Worm (Caenorhabditis elegans): ENCODE results near the gene srx-131.

Gene srx-131

ce11 chrV:13845136-13845535 is at the start of gene srx-131:
Gene srx-131, plus strand, starts transcription at chrV:13845436.
- TF ChIP-seq nhr-237 (tag; optimal IDR thresholded peaks at IDR 0.05) = no peak
- no peak for TF ChIP-seq sptf-1 (tag; optimal IDR thresholded peaks at IDR 0.05)
- no peak for TF ChIP-seq unc-120 (tag; optimal IDR thresholded peaks at IDR 0.05; ENCODE audit: poor library complexity, severe bottlenecking)
- no peak for TF ChIP-seq nhr-76 (tag; optimal IDR thresholded peaks at IDR 0.05)
- no peak for TF ChIP-seq snpc-4 (tag; optimal IDR thresholded peaks at IDR 0.05)
- no peak for TF ChIP-seq cnd-1 (tag; optimal IDR thresholded peaks at IDR 0.05)

ce11 chrV:13796246-13796776 is 48.9 kb upstream of the srx-131 start, which contains the start of gene twk-32:
Gene twk-32, plus strand, starts transcription at chrV:13796641.
- no peak for TF ChIP-seq ceh-83 (GFP tag; optimal IDR thresholded peaks at IDR 0.05)
- TF ChIP-seq ces-1 (GFP tag; optimal IDR thresholded peaks at IDR 0.05) = peak; percentile 18
- no peak for TF ChIP-seq nhr-2 (tag; optimal IDR thresholded peaks at IDR 0.05)
- TF ChIP-seq mep-1 (tag; optimal IDR thresholded peaks at IDR 0.05) = no peak
- TF ChIP-seq blmp-1 (tag; optimal IDR thresholded peaks at IDR 0.05) = no peak

- TF ChIP-seq ces-1 (GFP tag; optimal IDR thresholded peaks at IDR 0.05) (no peak), unc-62 (GFP tag; optimal IDR thresholded peaks at IDR 0.05) (no peak)
Measured at ce11 chrV:13799190-13799589, 46.0 kb upstream of the srx-131 start.

- TF ChIP-seq M03D4.4 (tag; optimal IDR thresholded peaks at IDR 0.05) (no peak), mls-2 (tag; optimal IDR thresholded peaks at IDR 0.05) (no peak), pha-4 (tag; optimal IDR thresholded peaks at IDR 0.05) (no peak), lsy-2 (tag; optimal IDR thresholded peaks at IDR 0.05) (no peak), nhr-76 (tag; optimal IDR thresholded peaks at IDR 0.05) (no peak), nhr-237 (tag; optimal IDR thresholded peaks at IDR 0.05) (no peak), unc-62 (GFP tag; optimal IDR thresholded peaks at IDR 0.05) (no peak), bed-3 (GFP tag; optimal IDR thresholded peaks at IDR 0.05) (no peak), nhr-12 (tag; optimal IDR thresholded peaks at IDR 0.05) (no peak), elt-3 (tag; optimal IDR thresholded peaks at IDR 0.05) (no peak), blmp-1 (tag; optimal IDR thresholded peaks at IDR 0.05) (no peak)
Measured at ce11 chrV:13803902-13804301, 41.3 kb upstream of the srx-131 start, which contains the start of gene swan-2. Gene swan-2, minus strand, starts transcription at chrV:13804281.

- no peak for TF ChIP-seq nhr-2 (tag; optimal IDR thresholded peaks at IDR 0.05)
- no peak for TF ChIP-seq snpc-4 (tag; optimal IDR thresholded peaks at IDR 0.05)
- no peak for TF ChIP-seq blmp-1 (tag; optimal IDR thresholded peaks at IDR 0.05)
- no peak for TF ChIP-seq cnd-1 (tag; optimal IDR thresholded peaks at IDR 0.05)
- TF ChIP-seq hlh-1 (tag; optimal IDR thresholded peaks at IDR 0.05) = peak; percentile 41
- peak; percentile 40 for TF ChIP-seq unc-120 (tag; optimal IDR thresholded peaks at IDR 0.05; ENCODE audit: poor library complexity, severe bottlenecking)
- no peak for TF ChIP-seq lsy-2 (tag; optimal IDR thresholded peaks at IDR 0.05)
Measured at ce11 chrV:13807232-13807631, 38.0 kb upstream of the srx-131 start, which contains the start of gene swan-1. Gene swan-1, minus strand, starts transcription at chrV:13807237.

ce11 chrV:13808462-13808867 is 36.8 kb upstream of the srx-131 start:
- TF ChIP-seq hlh-1 (tag; optimal IDR thresholded peaks at IDR 0.05) (peak; percentile 80), ztf-11 (tag; optimal IDR thresholded peaks at IDR 0.05) (no peak), lsy-2 (tag; optimal IDR thresholded peaks at IDR 0.05) (peak; percentile 16), sem-2 (GFP tag; optimal IDR thresholded peaks at IDR 0.05) (no peak), nhr-12 (tag; optimal IDR thresholded peaks at IDR 0.05) (no peak), blmp-1 (tag; optimal IDR thresholded peaks at IDR 0.05) (no peak), elt-3 (tag; optimal IDR thresholded peaks at IDR 0.05) (no peak), lin-32 (GFP tag; optimal IDR thresholded peaks at IDR 0.05) (no peak), mab-5 (tag; optimal IDR thresholded peaks at IDR 0.05) (no peak), unc-62 (GFP tag; optimal IDR thresholded peaks at IDR 0.05) (peak; percentile 56), cnd-1 (tag; optimal IDR thresholded peaks at IDR 0.05) (peak; percentile 69), mls-2 (tag; optimal IDR thresholded peaks at IDR 0.05) (peak; percentile 75), nhr-2 (tag; optimal IDR thresholded peaks at IDR 0.05) (peak; percentile 76), mep-1 (tag; optimal IDR thresholded peaks at IDR 0.05) (peak; percentile 74), unc-120 (tag; optimal IDR thresholded peaks at IDR 0.05; ENCODE audit: poor library complexity, severe bottlenecking) (peak; percentile 74), lin-13 (tag; optimal IDR thresholded peaks at IDR 0.05) (peak; percentile 15), unc-39 (tag; optimal IDR thresholded peaks at IDR 0.05) (no peak), M03D4.4 (tag; optimal IDR thresholded peaks at IDR 0.05) (peak; percentile 45), ces-1 (GFP tag; optimal IDR thresholded peaks at IDR 0.05) (peak; percentile 43), nhr-76 (tag; optimal IDR thresholded peaks at IDR 0.05) (no peak), drap-1 (GFP tag; optimal IDR thresholded peaks at IDR 0.05) (peak; percentile 9), ceh-39 (tag; optimal IDR thresholded peaks at IDR 0.05) (peak; percentile 78), pha-4 (tag; optimal IDR thresholded peaks at IDR 0.05) (peak; percentile 64), nhr-237 (tag; optimal IDR thresholded peaks at IDR 0.05) (no peak), ceh-83 (GFP tag; optimal IDR thresholded peaks at IDR 0.05) (no peak), ham-2 (GFP tag; optimal IDR thresholded peaks at IDR 0.05) (peak; percentile 96), zip-8 (tag; optimal IDR thresholded peaks at IDR 0.05) (peak; percentile 3), sptf-1 (tag; optimal IDR thresholded peaks at IDR 0.05) (peak; percentile 53)
